Fruit fly (Drosophila melanogaster) ovary, adult (tissue): ENCODE results near the gene CG18599.

ENCODE experiments used
- CG17801 ChIP-seq: fragments of 200-800 bp; optimal IDR thresholded peaks from 2 replicates; lab custom pipeline; 2019; ENCODE audit warnings: missing biosample characterization, mild to moderate bottlenecking, missing genetic modification characterization, moderate library complexity; ENCODE audit not compliant: partially characterized antibody

The CG18599 gene

dm6 chr3R:18275113-18275782 lies 7.7 kb downstream of the CG18599 start:
- TF ChIP-seq CG17801 (GFP tag; lab: Kevin White, UChicago), result no peak

dm6 chr3R:18276688-18277087 lies 9.1 kb downstream of the CG18599 start:
- no peak for TF ChIP-seq CG17801 (GFP tag; lab: Kevin White, UChicago)

DNA sequence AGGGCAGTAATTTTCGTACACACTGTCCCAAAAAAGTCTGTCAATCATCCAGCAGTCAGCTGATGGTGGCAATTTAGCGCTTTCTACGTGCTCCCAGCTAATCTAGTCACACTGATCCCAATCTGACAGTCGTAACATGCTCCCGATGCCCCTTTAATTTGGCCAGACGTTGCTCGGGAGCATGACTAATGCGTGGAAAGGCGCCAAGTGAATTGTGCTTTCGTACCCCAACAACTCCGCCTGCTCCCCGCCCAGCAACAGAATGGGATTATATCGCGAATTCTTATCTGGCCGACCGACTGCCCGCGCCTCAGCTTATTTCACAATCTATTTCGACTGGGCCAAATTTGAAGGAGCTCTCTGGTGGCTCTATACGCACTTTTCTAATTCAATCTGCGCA lies 9.8 kb downstream of the CG18599 start:
- TF ChIP-seq CG17801 (GFP tag; lab: Kevin White, UChicago), result no peak

dm6 chr3R:18279494-18279893 lies 11.9 kb downstream of the CG18599 start, which contains the start of gene CG7142:
TSS of gene CG7142 (minus strand) at chr3R:18279522.
- TF ChIP-seq CG17801 (GFP tag; lab: Kevin White, UChicago), result no peak

dm6 chr3R:18280133-18280532 lies 12.5 kb downstream of the CG18599 start:
- no peak for TF ChIP-seq CG17801 (GFP tag; lab: Kevin White, UChicago)

- TF ChIP-seq CG17801 (GFP tag; lab: Kevin White, UChicago), result no peak
These were observed 13.4 kb downstream of the CG18599 start for dm6 chr3R:18280866-18281473.

- TF ChIP-seq CG17801 (GFP tag; lab: Kevin White, UChicago), result no peak
These were observed 15.9 kb downstream of the CG18599 start, which contains the start of the genes CG14312 and CG8064 for dm6 chr3R:18283441-18283840. TSS of gene CG14312 (minus strand) at chr3R:18283528. TSS of gene CG8064 (plus strand) at chr3R:18283660.

DNA sequence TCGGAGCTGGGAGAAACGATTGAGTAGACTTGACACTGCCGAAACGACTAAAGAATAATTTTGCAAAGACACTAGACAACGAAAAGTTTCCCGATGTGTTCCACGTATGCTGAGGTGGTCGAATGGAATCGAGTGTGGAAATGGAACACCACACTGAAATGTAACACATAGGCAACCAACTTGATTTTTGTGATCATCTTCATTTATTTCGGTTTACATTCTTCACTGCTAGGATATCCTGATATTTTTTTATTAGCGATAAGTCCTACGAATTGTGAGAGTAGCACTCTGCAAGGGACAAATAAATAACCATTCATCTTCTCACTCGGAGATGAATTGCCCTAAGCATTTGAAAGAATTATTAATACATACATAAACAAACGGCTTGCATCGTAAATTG lies 21.1 kb downstream of the CG18599 start, which contains the start of gene CG7131:
CG7131 (minus strand) TSS at position 101 of the 400 bp plus-strand sequence.
- TF ChIP-seq CG17801 (GFP tag; lab: Kevin White, UChicago), result no peak

DNA sequence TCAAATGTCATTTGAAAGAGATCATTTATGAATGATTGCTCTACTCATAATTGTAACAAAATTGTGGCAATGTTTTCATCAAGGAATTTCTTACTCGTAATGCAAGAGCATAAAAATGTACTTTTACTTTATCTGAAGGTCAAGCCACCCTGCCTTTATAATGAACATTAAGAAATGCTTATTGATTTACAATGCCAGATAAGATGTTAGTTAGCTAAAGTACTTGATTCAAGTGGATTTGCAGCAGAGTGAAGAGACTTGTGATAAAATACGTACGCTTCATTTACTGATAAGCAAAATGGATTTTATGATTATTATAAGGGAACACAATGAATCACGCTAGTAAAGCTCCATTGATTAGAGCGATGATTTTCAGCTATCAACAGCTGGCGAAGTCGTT lies 24.2 kb downstream of the CG18599 start:
- no peak for TF ChIP-seq CG17801 (GFP tag; lab: Kevin White, UChicago)

DNA sequence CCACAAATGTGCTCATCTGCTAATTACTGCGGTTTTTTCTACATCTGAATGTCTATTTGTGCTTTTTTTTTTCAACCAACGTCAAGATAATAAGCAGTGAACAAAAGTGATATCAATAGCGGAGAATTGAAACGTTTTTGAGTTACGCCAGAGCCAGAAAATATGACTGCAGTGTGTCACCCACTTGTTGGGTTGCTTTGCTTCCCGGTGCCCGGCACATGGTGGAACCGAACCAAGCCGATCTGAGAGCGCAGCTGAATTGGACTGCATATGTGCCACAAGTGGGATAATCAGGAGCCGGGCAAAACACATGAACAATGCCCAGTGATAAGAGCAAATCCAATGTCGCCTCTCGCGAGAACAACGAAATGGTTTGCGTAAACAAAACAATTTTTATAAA lies 24.8 kb downstream of the CG18599 start:
- TF ChIP-seq CG17801 (GFP tag; lab: Kevin White, UChicago), result no peak

DNA sequence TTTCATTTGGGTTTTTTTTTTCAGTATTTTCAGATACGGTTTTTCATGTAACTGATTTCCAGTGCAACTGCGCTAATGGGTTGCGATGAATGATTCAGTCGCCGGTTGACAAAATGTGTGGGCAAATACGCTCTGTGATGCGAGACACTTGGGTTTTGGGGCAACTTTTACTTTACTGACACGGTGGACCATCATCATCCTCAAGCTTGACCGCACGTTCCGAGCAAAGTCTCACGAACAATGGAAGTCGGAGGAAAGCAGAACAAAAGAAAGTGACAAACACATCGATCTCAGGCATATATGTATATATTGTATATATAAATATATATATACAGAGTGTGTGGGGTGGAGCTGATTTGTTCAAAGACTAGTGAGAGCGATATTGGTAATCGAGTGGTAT lies 26.9 kb downstream of the CG18599 start:
- TF ChIP-seq CG17801 (GFP tag; lab: Kevin White, UChicago), result no peak

- TF ChIP-seq CG17801 (GFP tag; lab: Kevin White, UChicago), result no peak
These were observed 27.8 kb downstream of the CG18599 start for dm6 chr3R:18295262-18295944.

DNA sequence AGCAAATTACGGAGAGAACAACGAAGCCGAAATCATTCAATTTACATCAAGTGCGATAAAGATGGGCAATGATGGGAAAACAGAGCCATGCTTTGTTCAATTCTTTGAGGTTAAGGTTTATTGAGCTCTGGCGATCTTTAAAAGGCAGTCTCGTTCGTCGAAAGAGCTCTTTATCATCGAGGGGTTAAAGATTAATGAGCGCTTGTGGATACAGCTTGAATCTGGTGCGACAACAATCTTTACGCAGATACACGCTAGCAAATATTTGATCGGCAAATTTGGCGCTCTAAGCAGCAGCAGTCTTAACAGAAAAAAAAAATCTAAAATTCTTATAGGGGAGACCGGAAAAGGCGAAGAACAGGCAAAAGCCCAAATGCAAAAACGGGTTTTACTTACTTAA lies 28.5 kb downstream of the CG18599 start:
- TF ChIP-seq CG17801 (GFP tag; lab: Kevin White, UChicago), result no peak

DNA sequence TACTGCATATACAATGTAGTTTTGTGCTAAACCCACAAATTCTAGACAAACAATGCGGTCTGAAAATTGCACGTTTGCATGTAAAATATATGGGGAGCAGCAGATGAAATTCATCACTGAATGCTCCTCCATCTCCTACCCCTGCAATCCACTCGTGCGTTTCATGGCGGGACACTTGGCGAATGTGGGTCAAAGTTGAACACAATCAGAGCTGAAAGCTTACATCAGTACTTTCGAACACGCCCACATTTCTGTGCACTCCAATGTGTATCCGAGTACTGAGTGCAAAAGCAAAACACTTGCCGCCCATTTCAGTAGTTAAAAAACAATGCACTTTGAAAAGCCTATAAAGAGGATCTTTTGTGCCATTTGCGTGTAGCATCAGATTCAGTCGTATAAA lies 29.1 kb downstream of the CG18599 start:
- no peak for TF ChIP-seq CG17801 (GFP tag; lab: Kevin White, UChicago)

DNA sequence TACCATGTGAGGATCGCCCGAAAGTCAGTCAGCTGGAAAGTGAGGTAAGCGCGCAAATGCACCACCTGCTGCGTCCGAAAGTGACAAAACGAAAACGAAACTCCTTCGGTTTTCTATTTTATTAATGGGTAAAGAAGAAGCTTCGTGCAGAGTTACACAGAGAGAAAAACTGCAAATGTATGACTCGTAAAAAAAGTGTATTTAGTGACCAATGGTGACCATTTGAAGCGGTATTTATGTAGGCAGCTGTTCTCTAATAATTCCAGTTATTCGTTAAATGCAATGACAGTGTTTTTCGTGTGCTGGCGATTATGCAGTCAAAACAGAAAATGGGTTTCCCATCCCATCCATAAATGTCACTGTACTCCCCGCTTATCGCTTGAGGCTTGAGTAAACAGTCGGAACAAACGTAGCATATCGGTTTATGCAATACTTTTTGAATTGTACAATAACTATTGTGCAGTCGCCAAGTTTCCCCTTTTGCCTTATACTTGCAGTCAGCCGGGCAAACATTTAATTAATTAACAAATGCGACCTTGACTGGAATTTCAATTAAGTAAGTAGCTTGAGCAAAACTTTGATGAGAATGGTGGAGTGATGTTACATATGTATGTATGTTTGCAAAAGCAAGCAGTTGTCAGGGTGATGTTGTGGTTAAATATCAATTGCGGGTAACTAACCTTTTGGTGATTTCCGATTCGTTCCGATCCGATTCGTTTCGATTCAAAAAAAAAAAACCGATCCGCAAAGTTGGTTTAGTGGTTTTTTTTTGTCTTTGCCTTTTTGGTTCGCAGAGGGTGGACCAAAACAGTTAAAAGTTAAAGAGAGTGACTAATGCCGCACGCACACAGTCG lies 30.1 kb downstream of the CG18599 start:
- no peak for TF ChIP-seq CG17801 (GFP tag; lab: Kevin White, UChicago)
